Worm (Caenorhabditis elegans) whole organism, early embryonic: Measurements from ENCODE around the gene F15H10.12.

Experiments used
- B0310.2 ChIP-seq: sonication (generic microtip); optimal IDR thresholded peaks from 2 replicates; lab custom pipeline; 2016; ENCODE audit warnings: mild to moderate bottlenecking, missing genetic modification characterization, missing compliant biosample characterization
- F13C5.2 ChIP-seq: sonication (generic microtip); optimal IDR thresholded peaks from 2 replicates; lab custom pipeline; 2017; ENCODE audit warnings: mild to moderate bottlenecking, missing genetic modification characterization, inconsistent platforms, missing compliant biosample characterization
- ama-1 ChIP-seq: fragments of 150-350 bp; optimal IDR thresholded peaks from 2 replicates; lab custom pipeline; 2014
- ceh-13 ChIP-seq: fragments of 200-800 bp; sonication (Bioruptor generic); optimal IDR thresholded peaks from 2 replicates; lab custom pipeline; 2018; ENCODE audit warnings: mild to moderate bottlenecking, missing genetic modification characterization, missing compliant biosample characterization
- ceh-36 ChIP-seq: sonication (generic microtip); optimal IDR thresholded peaks from 2 replicates; lab custom pipeline; 2016; ENCODE audit warnings: missing genetic modification characterization, inconsistent platforms, missing compliant biosample characterization
- flt-1 ChIP-seq: fragments of 200-800 bp; sonication (Bioruptor generic); IDR thresholded peaks from 2 replicates; pipeline ENCODE4 v1.3.6; 2022; ENCODE audit warnings: missing genetic modification characterization, missing compliant biosample characterization
- hmbx-1 ChIP-seq: sonication (generic microtip); optimal IDR thresholded peaks from 2 replicates; lab custom pipeline; 2016; ENCODE audit warnings: mild to moderate bottlenecking, missing genetic modification characterization, missing compliant biosample characterization
- hnd-1 ChIP-seq: sonication (generic microtip); optimal IDR thresholded peaks from 2 replicates; lab custom pipeline; 2016; ENCODE audit warnings: missing genetic modification characterization, missing compliant biosample characterization
- scrt-1 ChIP-seq: fragments of 200-800 bp; sonication (Bioruptor generic); IDR thresholded peaks from 2 replicates; pipeline ENCODE4 v1.3.6; 2022; ENCODE audit warnings: missing genetic modification characterization, missing compliant biosample characterization
- sea-1 ChIP-seq: fragments of 200-800 bp; sonication (Bioruptor generic); conservative IDR thresholded peaks from 2 replicates; pipeline ENCODE4 v1.3.6; 2022; ENCODE audit warnings: missing genetic modification characterization, missing compliant biosample characterization
- tbx-11 ChIP-seq: fragments of 200-800 bp; sonication (Bioruptor generic); IDR thresholded peaks from 2 replicates; pipeline ENCODE4 v1.3.6; 2022; ENCODE audit warnings: missing genetic modification characterization, missing compliant biosample characterization
- tbx-37 ChIP-seq: fragments of 200-800 bp; sonication (Bioruptor generic); conservative IDR thresholded peaks from 2 replicates; pipeline ENCODE4 v1.3.6; 2022; ENCODE audit warnings: missing genetic modification reagents, missing genetic modification characterization, missing compliant biosample characterization

- TF ChIP-seq ama-1 (lab: Kevin White, UChicago) (no peak), ceh-13 (GFP tag; lab: Kevin White, UChicago) (no peak), ceh-36 (tag; lab: Kevin White, UChicago) (no peak), scrt-1 (GFP tag; lab: Robert Waterston, UW) (no peak), F13C5.2 (tag; lab: Kevin White, UChicago) (no peak), B0310.2 (tag; lab: Kevin White, UChicago) (no peak), flt-1 (GFP tag; lab: Robert Waterston, UW) (no peak), hnd-1 (no peak), tbx-37 (GFP tag; lab: Robert Waterston, UW) (no peak), tbx-11 (no peak), hmbx-1 (tag; lab: Kevin White, UChicago) (no peak), sea-1 (no peak)
Observed at ce11 chrV:10363834-10364233, 46.0 kb downstream of the F15H10.12 start.
